Worm (Caenorhabditis elegans) whole organism, L3 larva: ENCODE measurements around the gene Y57A10A.31.

Experiments
- eor-1 ChIP-seq, 2 experiments: fragments of 150-350 bp; optimal IDR thresholded peaks; 2 replicates each; lab custom pipeline; 2014 to 2018; ENCODE audit warnings: missing biosample characterization in 2 of 2, missing genetic modification characterization in 2 of 2
- fkh-10 ChIP-seq: sonication (generic microtip); optimal IDR thresholded peaks from 2 replicates; lab custom pipeline; 2017; ENCODE audit warnings: missing biosample characterization, missing genetic modification reagents, missing genetic modification characterization
- nhr-76 ChIP-seq: fragments of 150-350 bp; sonication (generic microtip); optimal IDR thresholded peaks from 5 replicates; lab custom pipeline; 2014; ENCODE audit warnings: missing biosample characterization, missing genetic modification characterization
- nhr-77 ChIP-seq: fragments of 150-350 bp; optimal IDR thresholded peaks from 2 replicates; lab custom pipeline; 2014; ENCODE audit warnings: missing biosample characterization, missing genetic modification characterization
- pqm-1 ChIP-seq: fragments of 150-350 bp; optimal IDR thresholded peaks from 2 replicates; lab custom pipeline; 2017; ENCODE audit warnings: missing biosample characterization, missing genetic modification characterization, inconsistent platforms
- skn-1 ChIP-seq: fragments of 150-350 bp; optimal IDR thresholded peaks from 2 replicates; lab custom pipeline; 2014; ENCODE audit warnings: missing biosample characterization, missing genetic modification characterization
- snpc-4 ChIP-seq: fragments of 150-350 bp; optimal IDR thresholded peaks from 2 replicates; lab custom pipeline; 2014; ENCODE audit warnings: missing biosample characterization, missing genetic modification characterization
- unc-39 ChIP-seq: sonication (generic microtip); optimal IDR thresholded peaks from 4 replicates; lab custom pipeline; 2017; ENCODE audit warnings: missing biosample characterization, missing genetic modification characterization
- ztf-11 ChIP-seq: fragments of 150-350 bp; optimal IDR thresholded peaks from 2 replicates; lab custom pipeline; 2014; ENCODE audit warnings: missing biosample characterization, missing genetic modification characterization
- ztf-4 ChIP-seq: fragments of 150-350 bp; optimal IDR thresholded peaks from 2 replicates; lab custom pipeline; 2014; ENCODE audit warnings: missing biosample characterization, missing genetic modification characterization

ce11 chrII:12260538-12260937, 28.6 kb upstream of the Y57A10A.31 start:
- TF ChIP-seq snpc-4 (tag; lab: Kevin White, UChicago) (no peak), nhr-77 (tag; lab: Kevin White, UChicago) (no peak), fkh-10 (GFP tag; lab: Kevin White, UChicago) (no peak), skn-1 (tag; lab: Kevin White, UChicago) (no peak), eor-1 (tag; optimal IDR thresholded peaks at IDR 0.05; lab: Kevin White, UChicago) (no peak), pqm-1 (no peak), ztf-4 (tag; lab: Kevin White, UChicago) (no peak), nhr-76 (tag; lab: Kevin White, UChicago) (no peak), ztf-11 (no peak), unc-39 (tag; lab: Kevin White, UChicago) (no peak)
